Worm (Caenorhabditis elegans) whole organism, young adult: ENCODE results near the gene M88.3.

Experiments used
- B0019.2 ChIP-seq: fragments of 200-800 bp; sonication (Bioruptor generic); conservative IDR thresholded peaks from 2 replicates; pipeline ENCODE4 v1.3.6; 2022; ENCODE audit warnings: missing genetic modification reagents, missing genetic modification characterization, missing compliant biosample characterization
- B0261.1 ChIP-seq: sonication (generic microtip); optimal IDR thresholded peaks from 2 replicates; lab custom pipeline; 2016; ENCODE audit warnings: mild to moderate bottlenecking, missing genetic modification characterization, moderate library complexity, missing compliant biosample characterization
- F10E7.11 ChIP-seq: sonication (generic microtip); optimal IDR thresholded peaks from 2 replicates; lab custom pipeline; 2017; ENCODE audit warnings: mild to moderate bottlenecking, missing genetic modification characterization, moderate library complexity, missing compliant biosample characterization
- F39B2.1 ChIP-seq: fragments of 200-800 bp; sonication (Bioruptor generic); IDR thresholded peaks from 2 replicates; pipeline ENCODE4 v1.3.6; 2022; ENCODE audit warnings: missing genetic modification reagents, missing genetic modification characterization, missing compliant biosample characterization
- F49E8.2 ChIP-seq: sonication (generic microtip); optimal IDR thresholded peaks from 3 replicates; lab custom pipeline; 2017; ENCODE audit warnings: missing genetic modification characterization, mild to moderate bottlenecking, missing compliant biosample characterization, antibody characterized with exemption, moderate library complexity; ENCODE audit not compliant: insufficient read depth
- Y56A3A.18 ChIP-seq: fragments of 200-800 bp; sonication (Bioruptor generic); IDR thresholded peaks from 2 replicates; pipeline ENCODE4 v1.3.6; 2022; ENCODE audit warnings: missing genetic modification reagents, missing genetic modification characterization, missing compliant biosample characterization
- Y79H2A.3 ChIP-seq: fragments of 200-800 bp; sonication (Bioruptor generic); conservative IDR thresholded peaks from 2 replicates; pipeline ENCODE4 v1.3.6; 2022; ENCODE audit warnings: missing genetic modification reagents, missing genetic modification characterization, missing compliant biosample characterization
- aptf-3 ChIP-seq: fragments of 200-800 bp; sonication (Bioruptor generic); IDR thresholded peaks from 2 replicates; pipeline ENCODE4 v1.3.6; 2022; ENCODE audit warnings: missing genetic modification characterization, missing compliant biosample characterization
- atf-7 ChIP-seq: sonication (generic microtip); optimal IDR thresholded peaks from 2 replicates; lab custom pipeline; 2017; ENCODE audit warnings: mild to moderate bottlenecking, missing genetic modification characterization, missing compliant biosample characterization
- attf-6 ChIP-seq: fragments of 200-800 bp; sonication (Bioruptor generic); IDR thresholded peaks from 2 replicates; pipeline ENCODE4 v1.3.6; 2022; ENCODE audit warnings: missing genetic modification reagents, missing genetic modification characterization, missing compliant biosample characterization
- cebp-2 ChIP-seq: fragments of 200-800 bp; sonication (Bioruptor generic); IDR thresholded peaks from 2 replicates; pipeline ENCODE4 v1.3.6; 2022; ENCODE audit warnings: missing genetic modification characterization, missing compliant biosample characterization
- chd-7 ChIP-seq: sonication (generic microtip); optimal IDR thresholded peaks from 2 replicates; lab custom pipeline; 2016; ENCODE audit warnings: mild to moderate bottlenecking, missing genetic modification characterization, moderate library complexity, missing compliant biosample characterization
- egl-18 ChIP-seq: fragments of 200-800 bp; sonication (Bioruptor generic); IDR thresholded peaks from 2 replicates; pipeline ENCODE4 v1.3.6; 2022; ENCODE audit warnings: missing genetic modification reagents, missing genetic modification characterization, missing compliant biosample characterization
- egl-44 ChIP-seq: fragments of 200-800 bp; sonication (Bioruptor generic); IDR thresholded peaks from 2 replicates; pipeline ENCODE4 v1.3.6; 2022; ENCODE audit warnings: missing genetic modification reagents, missing genetic modification characterization, missing compliant biosample characterization
- hlh-12 ChIP-seq: sonication (generic microtip); optimal IDR thresholded peaks from 2 replicates; lab custom pipeline; 2016; ENCODE audit warnings: missing genetic modification characterization, missing compliant biosample characterization
- hmg-1.2 ChIP-seq: fragments of 200-800 bp; sonication (Bioruptor generic); IDR thresholded peaks from 2 replicates; pipeline ENCODE4 v1.3.6; 2022; ENCODE audit warnings: missing genetic modification reagents, missing genetic modification characterization, missing compliant biosample characterization
- hsf-1 ChIP-seq: fragments of 200-800 bp; sonication (Bioruptor generic); IDR thresholded peaks from 2 replicates; pipeline ENCODE4 v1.3.6; 2022; ENCODE audit warnings: missing genetic modification reagents, missing genetic modification characterization, missing compliant biosample characterization
- let-607 ChIP-seq, 2 experiments: fragments of 200-800 bp in 1 of 2; sonication (Bioruptor generic) in 1 of 2; sonication (generic microtip) in 1 of 2; optimal IDR thresholded peaks; 2 replicates each; lab custom pipeline; 2016 to 2018; ENCODE audit warnings: mild to moderate bottlenecking in 2 of 2, missing compliant biosample characterization in 2 of 2, missing genetic modification characterization in 2 of 2, moderate library complexity in 2 of 2, missing genotype in 1 of 2
- lin-35 ChIP-seq, 3 experiments: fragments of 150-350 bp in 2 of 3; sonication (generic microtip) in 1 of 3; optimal IDR thresholded peaks; 2 replicates each; lab custom pipeline; 2014 to 2018; ENCODE audit warnings: missing biosample characterization in 3 of 3, missing genetic modification characterization in 3 of 3, missing genetic modification reagents in 3 of 3
- lin-54 ChIP-seq: fragments of 200-800 bp; sonication (Bioruptor generic); optimal IDR thresholded peaks from 2 replicates; lab custom pipeline; 2018; ENCODE audit warnings: mild to moderate bottlenecking, missing genetic modification characterization, missing compliant biosample characterization
- madf-3 ChIP-seq: fragments of 200-800 bp; sonication (Bioruptor generic); IDR thresholded peaks from 2 replicates; pipeline ENCODE4 v1.3.6; 2022; ENCODE audit warnings: missing genetic modification reagents, missing genetic modification characterization, missing compliant biosample characterization
- madf-6 ChIP-seq: fragments of 200-800 bp; sonication (Bioruptor generic); IDR thresholded peaks from 2 replicates; pipeline ENCODE4 v1.3.6; 2022; ENCODE audit warnings: missing genetic modification reagents, missing genetic modification characterization, missing compliant biosample characterization
- nfya-1 ChIP-seq: sonication (generic microtip); optimal IDR thresholded peaks from 2 replicates; lab custom pipeline; 2017; ENCODE audit warnings: antibody characterized with exemption, missing compliant biosample characterization, missing genetic modification characterization, borderline replicate concordance; ENCODE audit not compliant: insufficient read depth
- nhr-80 ChIP-seq: sonication (generic microtip); optimal IDR thresholded peaks from 2 replicates; lab custom pipeline; 2016; ENCODE audit warnings: missing genetic modification characterization, missing compliant biosample characterization
- nhr-90 ChIP-seq: sonication (generic microtip); optimal IDR thresholded peaks from 2 replicates; lab custom pipeline; 2016; ENCODE audit warnings: missing genotype, mild to moderate bottlenecking, missing genetic modification characterization, missing compliant biosample characterization
- pbrm-1 ChIP-seq: fragments of 200-800 bp; sonication (Bioruptor generic); IDR thresholded peaks from 2 replicates; pipeline ENCODE4 v1.3.6; 2022; ENCODE audit warnings: missing genetic modification reagents, missing genetic modification characterization, missing compliant biosample characterization
- pha-4 ChIP-seq: fragments of 150-350 bp; sonication (generic microtip); optimal IDR thresholded peaks from 2 replicates; lab custom pipeline; 2014; ENCODE audit warnings: missing biosample characterization, missing genetic modification reagents, missing genetic modification characterization
- rcor-1 ChIP-seq: fragments of 200-800 bp; sonication (Bioruptor generic); IDR thresholded peaks from 2 replicates; pipeline ENCODE4 v1.3.6; 2022; ENCODE audit warnings: missing genetic modification reagents, missing genetic modification characterization, missing compliant biosample characterization
- sdz-38 ChIP-seq: sonication (generic microtip); optimal IDR thresholded peaks from 2 replicates; lab custom pipeline; 2016; ENCODE audit warnings: missing genotype, missing genetic modification characterization, missing compliant biosample characterization
- snpc-1.1 ChIP-seq: sonication (generic microtip); optimal IDR thresholded peaks from 2 replicates; lab custom pipeline; 2017; ENCODE audit warnings: missing genetic modification characterization, mild to moderate bottlenecking, missing compliant biosample characterization, antibody characterized with exemption, moderate library complexity, missing genotype, missing genetic modification reagents; ENCODE audit not compliant: insufficient read depth
- snpc-3.4 ChIP-seq: sonication (generic microtip); optimal IDR thresholded peaks from 2 replicates; lab custom pipeline; 2017; ENCODE audit warnings: missing genetic modification characterization, mild to moderate bottlenecking, missing compliant biosample characterization, antibody characterized with exemption, moderate library complexity, missing genotype, missing genetic modification reagents
- sptf-2 ChIP-seq: fragments of 200-800 bp; sonication (Bioruptor generic); optimal IDR thresholded peaks from 2 replicates; lab custom pipeline; 2018; ENCODE audit warnings: mild to moderate bottlenecking, missing genetic modification characterization, missing compliant biosample characterization
- unc-130 ChIP-seq: sonication (generic microtip); optimal IDR thresholded peaks from 2 replicates; lab custom pipeline; 2016; ENCODE audit warnings: missing genetic modification reagents, missing genetic modification characterization, missing compliant biosample characterization
- ztf-18 ChIP-seq: sonication (generic microtip); optimal IDR thresholded peaks from 2 replicates; lab custom pipeline; 2016; ENCODE audit warnings: missing genotype, mild to moderate bottlenecking, missing genetic modification characterization, missing compliant biosample characterization
- ztf-22 ChIP-seq: fragments of 200-800 bp; sonication (Bioruptor generic); optimal IDR thresholded peaks from 2 replicates; lab custom pipeline; 2018; ENCODE audit warnings: mild to moderate bottlenecking, missing genetic modification characterization, moderate library complexity, missing compliant biosample characterization
- ztf-28 ChIP-seq: fragments of 200-800 bp; sonication (Bioruptor generic); IDR thresholded peaks from 2 replicates; pipeline ENCODE4 v1.3.6; 2022; ENCODE audit warnings: missing genetic modification reagents, missing genetic modification characterization, missing compliant biosample characterization
- ztf-6 ChIP-seq: fragments of 200-800 bp; sonication (Bioruptor generic); IDR thresholded peaks from 2 replicates; pipeline ENCODE4 v1.3.6; 2022; ENCODE audit warnings: missing genetic modification reagents, missing genetic modification characterization, missing compliant biosample characterization

Gene M88.3

DNA sequence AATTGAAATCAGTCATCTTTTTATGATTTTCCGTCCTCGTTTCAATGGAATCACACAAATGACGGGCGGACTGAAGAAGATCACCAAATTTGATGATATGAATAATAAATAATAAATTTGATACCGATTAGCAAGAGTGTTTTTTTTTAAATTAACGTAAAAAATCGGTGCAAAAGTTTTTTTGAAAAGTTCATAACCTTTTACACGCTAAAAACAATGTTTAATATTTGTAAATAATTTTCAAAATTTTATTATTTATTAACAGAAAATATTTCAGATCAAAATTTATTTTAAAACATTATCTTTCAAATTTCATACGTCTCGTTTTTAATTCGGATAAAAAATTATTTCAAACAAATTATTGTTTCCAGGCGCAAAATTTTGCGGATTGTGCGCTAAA, at the start of gene M88.3:
Gene M88.3 (minus strand): TSS at position 101 of the 400 bp plus-strand sequence.
- TF ChIP-seq ztf-28 (GFP tag; lab: Robert Waterston, UW) (no peak), F49E8.2 (tag; lab: Kevin White, UChicago) (no peak), B0019.2 (GFP tag; lab: Robert Waterston, UW) (no peak), hsf-1 (GFP tag; lab: Robert Waterston, UW) (no peak), atf-7 (tag; lab: Kevin White, UChicago) (no peak), lin-54 (no peak), snpc-1.1 (tag; lab: Kevin White, UChicago) (no peak)

DNA sequence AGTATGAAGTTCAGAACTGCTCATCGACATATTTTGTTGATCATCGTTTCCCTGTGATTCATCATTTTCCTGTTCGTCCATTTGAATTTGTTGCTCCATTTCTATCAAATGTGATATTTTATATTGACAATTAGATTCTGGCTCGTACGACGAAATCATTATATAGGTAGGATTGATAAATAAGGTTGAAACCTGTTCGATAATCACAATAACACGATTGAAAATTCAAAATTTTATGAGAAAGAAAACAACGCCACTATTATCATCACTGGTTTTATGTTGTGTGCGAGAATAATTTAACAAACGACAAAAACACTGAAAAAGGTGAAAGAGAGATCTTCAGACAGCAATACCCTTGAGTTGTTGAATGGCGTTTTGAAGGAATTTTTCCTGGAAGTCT, 49.5 kb upstream of the M88.3 start, which contains the start of gene apc-11:
Gene apc-11 (minus strand): TSS at position 101 of the 400 bp plus-strand sequence.
- no peak for TF ChIP-seq Y56A3A.18 (GFP tag; lab: Robert Waterston, UW)
- TF ChIP-seq pha-4 (tag; lab: Kevin White, UChicago) = no peak
- TF ChIP-seq B0261.1 (tag; lab: Kevin White, UChicago) = no peak
- no peak for TF ChIP-seq F10E7.11 (tag; lab: Kevin White, UChicago)
- TF ChIP-seq chd-7 = no peak
- no peak for TF ChIP-seq hlh-12 (tag; lab: Kevin White, UChicago)
- TF ChIP-seq hmg-1.2 = no peak
- TF ChIP-seq sptf-2 = no peak
- TF ChIP-seq let-607 (tag; optimal IDR thresholded peaks at IDR 0.05; lab: Kevin White, UChicago) = no peak
- no peak for TF ChIP-seq unc-130 (GFP tag; lab: Kevin White, UChicago)
- TF ChIP-seq nhr-80 = no peak
- no peak for TF ChIP-seq nhr-90 (tag; lab: Kevin White, UChicago)

DNA sequence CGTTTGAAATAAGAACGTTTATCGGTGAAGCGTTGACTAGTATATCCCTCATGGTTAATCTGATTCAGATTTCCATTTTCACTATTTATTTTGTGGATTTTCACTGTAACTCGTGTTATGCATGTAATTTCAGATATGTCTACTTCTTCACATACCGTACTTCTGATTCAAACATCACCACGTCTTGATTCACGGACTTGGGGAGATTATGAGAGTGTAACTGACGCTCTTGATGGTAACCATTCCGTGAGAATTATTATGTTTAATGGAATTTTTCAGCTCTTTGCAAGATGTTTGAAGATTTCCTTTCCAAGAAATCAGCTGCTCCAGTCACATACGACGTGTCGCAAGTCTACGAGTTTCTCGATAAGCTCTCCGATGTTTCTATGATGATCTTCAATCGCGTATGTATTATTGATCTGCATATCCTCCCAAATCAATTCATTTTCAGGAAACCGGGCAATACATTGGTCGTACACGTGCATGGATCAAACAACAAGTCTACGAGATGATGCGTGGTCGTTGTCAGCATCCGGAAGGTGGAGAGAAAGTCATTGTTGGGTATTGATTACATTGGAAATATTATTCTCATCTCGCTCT, 48.3 kb upstream of the M88.3 start, which contains the start of gene erh-2:
Gene erh-2 (plus strand): TSS at position 134 of the 600 bp plus-strand sequence.
- TF ChIP-seq ztf-22 (no peak), F49E8.2 (tag; lab: Kevin White, UChicago) (peak; percentile 61), aptf-3 (GFP tag; lab: Robert Waterston, UW) (no peak), rcor-1 (GFP tag; lab: Robert Waterston, UW) (0 out of 2 replicates have a peak, but pooled peaks have one; percentile 6), F39B2.1 (GFP tag; lab: Robert Waterston, UW) (no peak), pbrm-1 (GFP tag; lab: Robert Waterston, UW) (no peak), let-607 (tag; optimal IDR thresholded peaks at IDR 0.05; lab: Kevin White, UChicago) (no peak), sdz-38 (tag; lab: Kevin White, UChicago) (no peak), madf-3 (0 out of 2 replicates have a peak, but pooled peaks have one; percentile 59), nfya-1 (tag; lab: Kevin White, UChicago) (no peak), madf-6 (GFP tag; lab: Robert Waterston, UW) (peak; percentile 35; the same call in 1 of the 2 replicates), nhr-90 (tag; lab: Kevin White, UChicago) (no peak), snpc-3.4 (tag; lab: Kevin White, UChicago) (no peak), cebp-2 (GFP tag; lab: Robert Waterston, UW) (no peak), egl-44 (GFP tag; lab: Robert Waterston, UW) (no peak), egl-18 (GFP tag; lab: Robert Waterston, UW) (no peak), Y79H2A.3 (no peak), attf-6 (GFP tag; lab: Robert Waterston, UW) (0 out of 2 replicates have a peak, but pooled peaks have one; percentile 30), lin-35 (GFP tag; optimal IDR thresholded peaks at IDR 0.05; lab: Kevin White, UChicago) (peak in 1 of 3 experiments; percentile 21), ztf-18 (tag; lab: Kevin White, UChicago) (no peak), ztf-6 (no peak)
